Worm (Caenorhabditis elegans) whole organism, early embryonic: ENCODE data around the gene Y43F8B.15.

ENCODE experiments used
- ama-1 ChIP-seq: fragments of 150-350 bp; optimal IDR thresholded peaks from 2 replicates; lab custom pipeline; 2014
- ets-7 ChIP-seq: sonication (generic microtip); optimal IDR thresholded peaks from 2 replicates; lab custom pipeline; 2016; ENCODE audit warnings: missing genotype, missing genetic modification characterization, missing compliant biosample characterization
- flt-1 ChIP-seq: fragments of 200-800 bp; sonication (Bioruptor generic); IDR thresholded peaks from 2 replicates; pipeline ENCODE4 v1.3.6; 2022; ENCODE audit warnings: missing genetic modification characterization, missing compliant biosample characterization
- hnd-1 ChIP-seq: sonication (generic microtip); optimal IDR thresholded peaks from 2 replicates; lab custom pipeline; 2016; ENCODE audit warnings: missing genetic modification characterization, missing compliant biosample characterization
- pes-1 ChIP-seq: fragments of 200-800 bp; sonication (Bioruptor generic); IDR thresholded peaks from 2 replicates; pipeline ENCODE4 v1.3.6; 2022; ENCODE audit warnings: missing genetic modification reagents, missing genetic modification characterization, missing compliant biosample characterization
- scrt-1 ChIP-seq: fragments of 200-800 bp; sonication (Bioruptor generic); IDR thresholded peaks from 2 replicates; pipeline ENCODE4 v1.3.6; 2022; ENCODE audit warnings: missing genetic modification characterization, missing compliant biosample characterization
- tbx-11 ChIP-seq: fragments of 200-800 bp; sonication (Bioruptor generic); IDR thresholded peaks from 2 replicates; pipeline ENCODE4 v1.3.6; 2022; ENCODE audit warnings: missing genetic modification characterization, missing compliant biosample characterization
- tbx-37 ChIP-seq: fragments of 200-800 bp; sonication (Bioruptor generic); conservative IDR thresholded peaks from 2 replicates; pipeline ENCODE4 v1.3.6; 2022; ENCODE audit warnings: missing genetic modification reagents, missing genetic modification characterization, missing compliant biosample characterization
- tra-4 ChIP-seq: sonication (generic microtip); optimal IDR thresholded peaks from 2 replicates; lab custom pipeline; 2017; ENCODE audit warnings: missing genetic modification characterization, missing compliant biosample characterization

ce11 chrV:19457120-19457519, 4.8 kb downstream of the Y43F8B.15 start, which contains the start of gene Y43F8B.24:
- TF ChIP-seq tbx-11 (GFP tag; lab: Robert Waterston, UW), result no peak
- no peak for TF ChIP-seq ama-1 (lab: Kevin White, UChicago)
- TF ChIP-seq tra-4 (tag; lab: Kevin White, UChicago), result no peak
- TF ChIP-seq ets-7, result no peak
- no peak for TF ChIP-seq hnd-1
- no peak for TF ChIP-seq flt-1 (GFP tag; lab: Robert Waterston, UW)
- no peak for TF ChIP-seq pes-1 (GFP tag; lab: Robert Waterston, UW)
- no peak for TF ChIP-seq scrt-1 (GFP tag; lab: Robert Waterston, UW)
- TF ChIP-seq tbx-37, result no peak
